Fruit fly (Drosophila melanogaster): Measurements from ENCODE around the gene CG31388.

CG31388 gene

DNA sequence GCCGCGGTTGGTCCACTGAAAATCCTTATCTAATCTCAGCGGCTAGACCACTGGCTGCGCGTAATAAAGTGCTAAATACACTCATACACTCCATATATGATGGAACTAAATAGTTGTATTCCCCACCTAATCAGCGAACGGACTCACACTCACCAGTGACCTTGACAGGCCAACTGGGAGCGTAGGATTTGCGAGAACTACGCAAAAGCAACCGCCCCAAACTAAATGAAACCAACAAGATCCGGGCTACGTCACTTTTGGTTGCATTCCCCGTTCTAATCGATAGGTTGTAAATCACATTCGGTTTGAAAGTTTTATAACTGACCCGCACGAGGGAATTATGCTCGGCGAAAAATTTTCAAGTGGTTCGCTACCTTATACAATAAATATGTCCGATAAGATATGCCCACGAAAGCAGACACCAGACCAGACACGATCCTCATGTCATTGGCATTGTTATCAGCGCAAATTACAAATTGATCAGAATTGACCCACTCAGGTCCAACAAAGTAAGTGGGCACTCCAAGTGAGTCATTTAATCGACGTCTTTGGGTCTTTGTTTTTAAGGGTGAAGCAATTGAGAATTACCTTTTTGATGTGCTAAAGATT, 38.3 kb upstream of the CG31388 start:
- TF ChIP-seq dsx (GFP tag; optimal IDR thresholded peaks at IDR 0.05; ENCODE audit: poor library complexity, severe bottlenecking) (peak; percentile 28), Ets21C (GFP tag; optimal IDR thresholded peaks at IDR 0.05) (no peak)

DNA sequence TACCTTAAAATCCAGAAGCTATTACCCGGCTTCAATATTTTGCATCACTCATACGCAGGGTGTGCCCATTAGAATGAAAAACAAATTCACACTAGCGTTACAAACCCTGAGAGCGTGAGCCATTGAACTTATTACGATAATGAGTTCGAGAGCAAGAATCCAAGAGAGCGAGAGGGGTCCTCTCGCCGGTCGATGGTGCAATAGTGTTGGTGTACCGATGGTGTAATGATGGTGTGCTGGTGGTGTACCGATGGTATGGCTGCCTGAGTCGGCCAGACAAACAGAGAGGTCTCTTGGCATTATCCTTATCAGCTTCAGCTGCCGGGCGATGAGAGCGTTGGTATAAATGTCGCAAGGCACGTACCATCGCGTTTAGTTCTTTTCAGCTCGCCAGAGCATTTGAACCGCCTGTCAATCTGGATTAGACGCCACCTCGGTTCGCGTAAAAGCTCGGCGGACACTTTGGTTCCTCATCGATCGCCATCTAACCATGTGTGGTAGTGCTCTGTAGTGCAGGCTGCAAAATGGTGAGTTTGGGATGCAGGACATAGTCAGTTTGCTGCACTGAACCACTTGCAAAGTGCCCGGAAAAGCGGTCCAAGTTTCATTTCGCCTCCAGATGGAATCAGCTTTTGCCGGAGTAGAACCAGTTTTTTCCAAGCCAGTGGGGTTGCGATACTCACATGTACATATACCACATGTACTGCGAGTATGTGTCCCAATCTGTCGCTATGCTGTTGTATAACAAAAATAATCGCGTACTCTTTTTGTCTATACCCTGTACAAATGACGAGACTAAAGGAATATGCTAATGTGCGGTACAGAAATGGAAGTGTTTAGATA, 37.4 kb upstream of the CG31388 start:
- TF ChIP-seq Hr39 (GFP tag; optimal IDR thresholded peaks at IDR 0.05) (no peak), CG11902 (GFP tag; optimal IDR thresholded peaks at IDR 0.05) (no peak), CG32006 (GFP tag; optimal IDR thresholded peaks at IDR 0.05) (no peak), CG3919 (GFP tag; optimal IDR thresholded peaks at IDR 0.05) (no peak), CG34406 (GFP tag; optimal IDR thresholded peaks at IDR 0.05) (no peak), Blimp-1 (GFP tag; optimal IDR thresholded peaks at IDR 0.05) (no peak), cyc (GFP tag; optimal IDR thresholded peaks at IDR 0.05) (no peak), CG10631 (GFP tag; optimal IDR thresholded peaks at IDR 0.05) (no peak), eg (GFP tag; IDR thresholded peaks at IDR 0.05) (no peak), OdsH (GFP tag; optimal IDR thresholded peaks at IDR 0.05) (no peak), acj6 (GFP tag; optimal IDR thresholded peaks at IDR 0.05) (no peak), CG11294 (GFP tag; IDR thresholded peaks at IDR 0.05) (peak; percentile 28; the same call in 1 of the 2 replicates), Ets96B (tag; optimal IDR thresholded peaks at IDR 0.05) (no peak), CG16779 (tag; optimal IDR thresholded peaks at IDR 0.05) (no peak), CG6276 (GFP tag; optimal IDR thresholded peaks at IDR 0.05) (no peak), esn (GFP tag; optimal IDR thresholded peaks at IDR 0.05) (no peak), CG7368 (GFP tag; optimal IDR thresholded peaks at IDR 0.05) (no peak), dsx (GFP tag; optimal IDR thresholded peaks at IDR 0.05; ENCODE audit: poor library complexity, severe bottlenecking) (no peak), vri (GFP tag; optimal IDR thresholded peaks at IDR 0.05) (peak; percentile 96), Met (GFP tag; optimal IDR thresholded peaks at IDR 0.05) (no peak), fd59A (GFP tag; optimal IDR thresholded peaks at IDR 0.05) (no peak), CG6808 (GFP tag; optimal IDR thresholded peaks at IDR 0.05) (no peak), dac (GFP tag; optimal IDR thresholded peaks at IDR 0.05) (peak; percentile 38), Eip78C (GFP tag) (no peak), CG8632 (GFP tag; optimal IDR thresholded peaks at IDR 0.05) (no peak), CG4318 (GFP tag; optimal IDR thresholded peaks at IDR 0.05) (no peak), Eip75B (GFP tag; optimal IDR thresholded peaks at IDR 0.05) (no peak), svp (GFP tag) (peak; percentile 92), CG8319 (GFP tag; optimal IDR thresholded peaks at IDR 0.05) (no peak), Lpt (GFP tag; optimal IDR thresholded peaks at IDR 0.05) (peak; percentile 18), CG6854 (GFP tag; optimal IDR thresholded peaks at IDR 0.05) (no peak), CG8119 (GFP tag; IDR thresholded peaks at IDR 0.05) (no peak; the same call in 2 of the 3 replicates), fd85E (GFP tag; optimal IDR thresholded peaks at IDR 0.05) (no peak), spab (GFP tag; optimal IDR thresholded peaks at IDR 0.05) (no peak), CG9139 (GFP tag; optimal IDR thresholded peaks at IDR 0.05) (no peak), salr (GFP tag; optimal IDR thresholded peaks at IDR 0.05) (no peak), CG1621 (tag; optimal IDR thresholded peaks at IDR 0.05) (peak; percentile 56), Ets21C (GFP tag; optimal IDR thresholded peaks at IDR 0.05) (no peak), CG11762 (GFP tag; optimal IDR thresholded peaks at IDR 0.05; ENCODE audit: insufficient read depth) (no peak)

Measured in whole organism, prepupa.